Worm (Caenorhabditis elegans): ENCODE results near the gene frg-1.

DNA sequence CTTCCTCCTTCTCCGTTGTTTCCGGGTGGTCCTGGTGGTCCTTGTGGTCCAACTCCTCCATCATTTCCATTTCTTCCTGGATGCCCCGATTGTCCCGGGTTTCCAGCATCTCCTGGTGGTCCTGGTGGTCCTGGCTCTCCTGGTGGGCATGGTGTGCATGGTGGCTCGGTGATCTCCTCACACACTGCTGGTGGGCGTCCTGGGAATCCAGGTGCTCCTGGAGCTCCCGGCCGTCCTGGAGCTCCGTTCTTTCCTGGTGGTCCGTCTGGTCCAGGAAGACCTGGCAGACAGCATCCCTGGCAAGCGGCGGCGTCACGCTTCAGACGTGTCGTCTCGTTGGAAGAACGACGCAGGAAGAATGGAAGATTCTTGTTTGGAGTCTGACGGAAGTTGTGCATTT is 14.1 kb downstream of the frg-1 start:
- TF ChIP-seq elt-3 (tag; optimal IDR thresholded peaks at IDR 0.05) = no peak
- no peak for TF ChIP-seq sma-9 (GFP tag; optimal IDR thresholded peaks at IDR 0.05)
- no peak for TF ChIP-seq sma-9 (tag; optimal IDR thresholded peaks at IDR 0.05)
- no peak for TF ChIP-seq nhr-6 (tag; optimal IDR thresholded peaks at IDR 0.05)
- TF ChIP-seq Y55F3AM.14 (GFP tag; optimal IDR thresholded peaks at IDR 0.05) = no peak
- no peak for TF ChIP-seq nhr-129 (tag; optimal IDR thresholded peaks at IDR 0.05)
- no peak for TF ChIP-seq C34F6.9 (tag; optimal IDR thresholded peaks at IDR 0.05)
- TF ChIP-seq egl-27 (tag; optimal IDR thresholded peaks at IDR 0.05) = no peak
- TF ChIP-seq mab-5 (tag; optimal IDR thresholded peaks at IDR 0.05) = no peak
- TF ChIP-seq aly-2 (tag; optimal IDR thresholded peaks at IDR 0.05) = no peak
- TF ChIP-seq mdl-1 (tag; optimal IDR thresholded peaks at IDR 0.05) = no peak
